Fruit fly (Drosophila melanogaster): ENCODE measurements around the gene CG1971.

- TF ChIP-seq CG14711 (tag; optimal IDR thresholded peaks at IDR 0.05) (no peak), ovo (GFP tag; optimal IDR thresholded peaks at IDR 0.05) (no peak), kay (GFP tag; ENCODE audit: borderline replicate concordance) (no peak), toe (GFP tag; optimal IDR thresholded peaks at IDR 0.05) (no peak), cic (GFP tag; optimal IDR thresholded peaks at IDR 0.05) (no peak)
These were observed 37.7 kb upstream of the CG1971 start for dm6 chr3R:31767528-31767927.

Data from whole organism, adult.